Fruit fly (Drosophila melanogaster): ENCODE results near the gene CG2200.

Gene CG2200

DNA sequence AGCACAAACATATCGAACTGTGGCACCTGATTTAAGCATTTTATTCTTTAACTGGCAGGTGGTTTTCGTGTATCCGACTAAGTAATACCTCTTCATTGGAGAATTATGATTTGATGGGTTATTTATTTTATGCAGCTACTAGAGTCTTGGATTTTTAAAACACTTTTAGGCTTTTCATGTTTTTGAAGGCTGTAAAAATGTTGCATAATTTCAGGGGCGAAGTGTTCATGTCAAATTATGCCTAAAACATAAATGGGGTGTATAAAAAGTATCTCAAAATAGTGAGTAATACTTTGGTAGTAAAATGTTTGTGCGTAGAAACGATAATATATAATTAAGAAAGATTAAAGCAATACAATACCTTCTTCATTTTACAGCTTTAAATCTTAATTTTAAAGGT lies 40.7 kb downstream of the CG2200 start (continued):
- TF ChIP-seq CG3281 (GFP tag; optimal IDR thresholded peaks at IDR 0.05) (no peak), psq (GFP tag; optimal IDR thresholded peaks at IDR 0.05) (no peak), CG6175 (GFP tag; IDR thresholded peaks at IDR 0.05) (no peak), kay (GFP tag; optimal IDR thresholded peaks at IDR 0.05) (peak; percentile 24), Mrtf (GFP tag; IDR thresholded peaks at IDR 0.05) (no peak), CG4404 (GFP tag; IDR thresholded peaks at IDR 0.05) (no peak), danr (GFP tag; IDR thresholded peaks at IDR 0.05) (no peak), z (GFP tag; IDR thresholded peaks at IDR 0.05) (no peak), Usf (GFP tag; optimal IDR thresholded peaks at IDR 0.05) (no peak), CG8290 (GFP tag; optimal IDR thresholded peaks at IDR 0.05) (peak; percentile 0), CG8290 (tag; optimal IDR thresholded peaks at IDR 0.05) (peak in 1 of 2 experiments; percentile 11), Pdp1 (GFP tag; optimal IDR thresholded peaks at IDR 0.05) (peak in 1 of 2 experiments; percentile 0), Hey (tag; optimal IDR thresholded peaks at IDR 0.05) (no peak), CG15479 (GFP tag; optimal IDR thresholded peaks at IDR 0.05) (no peak), knrl (GFP tag; IDR thresholded peaks at IDR 0.05; ENCODE audit: partially characterized antibody) (no peak), Dfd (GFP tag; optimal IDR thresholded peaks at IDR 0.05) (no peak), CG17186 (GFP tag; optimal IDR thresholded peaks at IDR 0.05) (no peak), CG7839 (tag; optimal IDR thresholded peaks at IDR 0.05) (no peak), CG16813 (GFP tag; IDR thresholded peaks at IDR 0.05; ENCODE audit: partially characterized antibody) (0 out of 3 replicates have a peak, but pooled peaks have one; percentile 6), sug (tag; optimal IDR thresholded peaks at IDR 0.05) (no peak), CG8089 (GFP tag; optimal IDR thresholded peaks at IDR 0.05) (no peak), oc (tag; optimal IDR thresholded peaks at IDR 0.05) (no peak), CG11093 (GFP tag; IDR thresholded peaks at IDR 0.05) (no peak), Xbp1 (GFP tag; optimal IDR thresholded peaks at IDR 0.05) (no peak), HmgZ (tag; optimal IDR thresholded peaks at IDR 0.05) (peak; percentile 25), hbn (GFP tag; IDR thresholded peaks at IDR 0.05; ENCODE audit: partially characterized antibody) (no peak), HmgD (GFP tag; optimal IDR thresholded peaks at IDR 0.05) (no peak), Fer1 (GFP tag; optimal IDR thresholded peaks at IDR 0.05) (no peak), zen (tag; optimal IDR thresholded peaks at IDR 0.05) (no peak), CG18476 (GFP tag; optimal IDR thresholded peaks at IDR 0.05) (peak; percentile 47), otp (GFP tag; IDR thresholded peaks at IDR 0.05) (no peak), CG14050 (GFP tag; IDR thresholded peaks at IDR 0.05) (no peak), HLH4C (GFP tag; IDR thresholded peaks at IDR 0.05; ENCODE audit: partially characterized antibody) (peak; percentile 44), CG12155 (GFP tag; optimal IDR thresholded peaks at IDR 0.05) (no peak), Lhr (GFP tag; optimal IDR thresholded peaks at IDR 0.05) (no peak), ash1 (GFP tag; optimal IDR thresholded peaks at IDR 0.05) (no peak), cad (GFP tag; optimal IDR thresholded peaks at IDR 0.05) (no peak), bigmax (GFP tag; optimal IDR thresholded peaks at IDR 0.05) (no peak), CG11723 (GFP tag; optimal IDR thresholded peaks at IDR 0.05) (no peak), Scr (GFP tag; IDR thresholded peaks at IDR 0.05; ENCODE audit: partially characterized antibody) (no peak), CG6813 (GFP tag; optimal IDR thresholded peaks at IDR 0.05) (no peak), odd (GFP tag; optimal IDR thresholded peaks at IDR 0.05) (no peak), B-H1 (GFP tag; IDR thresholded peaks at IDR 0.05) (no peak), stwl (tag; optimal IDR thresholded peaks at IDR 0.05) (peak; percentile 25), CG11085 (GFP tag; IDR thresholded peaks at IDR 0.05) (no peak), eve (GFP tag; optimal IDR thresholded peaks at IDR 0.05) (no peak), usp (GFP tag; optimal IDR thresholded peaks at IDR 0.05) (no peak), CG9797 (GFP tag; optimal IDR thresholded peaks at IDR 0.05) (no peak), bbx (GFP tag; IDR thresholded peaks at IDR 0.05; ENCODE audit: partially characterized antibody) (no peak), CG12744 (GFP tag; optimal IDR thresholded peaks at IDR 0.05) (no peak), vfl (GFP tag; optimal IDR thresholded peaks at IDR 0.05) (no peak), btn (GFP tag; optimal IDR thresholded peaks at IDR 0.05) (no peak)

Data from whole organism, embryonic.